Worm (Caenorhabditis elegans): Measurements from ENCODE around the gene snf-10.

snf-10 gene

ce11 chrV:10465478-10465877, 24.9 kb upstream of the snf-10 start (continued):
- TF ChIP-seq pqm-1 (tag; optimal IDR thresholded peaks at IDR 0.05) (no peak), nhr-90 (tag; optimal IDR thresholded peaks at IDR 0.05; ENCODE audit: poor library complexity) (no peak), ama-1 (optimal IDR thresholded peaks at IDR 0.05) (no peak), ztf-11 (tag; optimal IDR thresholded peaks at IDR 0.05) (no peak), ets-5 (GFP tag; IDR thresholded peaks at IDR 0.05) (no peak), mab-9 (GFP tag; IDR thresholded peaks at IDR 0.05) (no peak), C04F5.9 (tag; optimal IDR thresholded peaks at IDR 0.05) (no peak), grh-1 (GFP tag; IDR thresholded peaks at IDR 0.05) (no peak), egl-27 (tag; optimal IDR thresholded peaks at IDR 0.05) (no peak), skn-1 (tag; optimal IDR thresholded peaks at IDR 0.05) (no peak), nhr-47 (tag; optimal IDR thresholded peaks at IDR 0.05) (peak; percentile 73), elt-3 (tag; optimal IDR thresholded peaks at IDR 0.05) (no peak), jun-1 (tag; optimal IDR thresholded peaks at IDR 0.05) (no peak), nhr-12 (tag; optimal IDR thresholded peaks at IDR 0.05) (no peak), vab-15 (tag; optimal IDR thresholded peaks at IDR 0.05) (no peak), lsy-2 (tag; optimal IDR thresholded peaks at IDR 0.05) (peak in 1 of 2 experiments; percentile 38), pag-3 (tag; optimal IDR thresholded peaks at IDR 0.05; ENCODE audit: borderline replicate concordance, insufficient read depth) (no peak), efl-1 (optimal IDR thresholded peaks at IDR 0.05) (no peak), efl-1 (GFP tag; optimal IDR thresholded peaks at IDR 0.05 in 1 of 2) (peak in 1 of 2 experiments; percentile 7), Y116A8C.19 (tag; optimal IDR thresholded peaks at IDR 0.05; ENCODE audit: borderline replicate concordance) (no peak), mdl-1 (tag; optimal IDR thresholded peaks at IDR 0.05) (no peak), unc-98 (GFP tag; IDR thresholded peaks at IDR 0.05) (no peak), fkh-10 (GFP tag; optimal IDR thresholded peaks at IDR 0.05) (no peak), nhr-76 (tag; optimal IDR thresholded peaks at IDR 0.05) (no peak), ceh-63 (GFP tag; optimal IDR thresholded peaks at IDR 0.05) (no peak), sptf-1 (tag; optimal IDR thresholded peaks at IDR 0.05) (no peak), hlh-17 (GFP tag; optimal IDR thresholded peaks at IDR 0.05; ENCODE audit: borderline replicate concordance) (no peak), nhr-20 (tag; optimal IDR thresholded peaks at IDR 0.05) (peak; percentile 51), unc-30 (tag; optimal IDR thresholded peaks at IDR 0.05) (no peak), unc-62 (GFP tag; optimal IDR thresholded peaks at IDR 0.05) (no peak), ceh-8 (GFP tag; optimal IDR thresholded peaks at IDR 0.05) (peak; percentile 90), nhr-84 (tag; optimal IDR thresholded peaks at IDR 0.05) (no peak), swsn-7 (tag; optimal IDR thresholded peaks at IDR 0.05) (peak; percentile 34), sup-37 (GFP tag; optimal IDR thresholded peaks at IDR 0.05) (no peak), C16A3.4 (tag; optimal IDR thresholded peaks at IDR 0.05) (no peak)

ce11 chrV:10464746-10465145, 24.1 kb upstream of the snf-10 start:
- TF ChIP-seq lsy-2 (tag; optimal IDR thresholded peaks at IDR 0.05) (peak in 1 of 2 experiments; percentile 12), lin-13 (GFP tag; optimal IDR thresholded peaks at IDR 0.05) (no peak), fkh-8 (tag; optimal IDR thresholded peaks at IDR 0.05) (peak; percentile 33), lin-14 (GFP tag; optimal IDR thresholded peaks at IDR 0.05) (peak; percentile 41)

- TF ChIP-seq nhr-85 (tag), result peak; percentile 61
- TF ChIP-seq sptf-1 (tag; optimal IDR thresholded peaks at IDR 0.05), result no peak
- no peak for TF ChIP-seq lin-13 (GFP tag; optimal IDR thresholded peaks at IDR 0.05)
- TF ChIP-seq grh-1 (GFP tag; IDR thresholded peaks at IDR 0.05), result no peak
- TF ChIP-seq unc-98 (GFP tag; IDR thresholded peaks at IDR 0.05), result no peak
- TF ChIP-seq dsc-1 (tag; optimal IDR thresholded peaks at IDR 0.05), result peak; percentile 96
- TF ChIP-seq aha-1 (tag; optimal IDR thresholded peaks at IDR 0.05), result no peak
- no peak for TF ChIP-seq tbx-2 (tag; optimal IDR thresholded peaks at IDR 0.05)
- TF ChIP-seq fkh-4 (tag; optimal IDR thresholded peaks at IDR 0.05; ENCODE audit: borderline replicate concordance), result peak; percentile 87
- TF ChIP-seq nhr-28 (tag; optimal IDR thresholded peaks at IDR 0.05), result no peak
- no peak for TF ChIP-seq ceh-90 (tag; optimal IDR thresholded peaks at IDR 0.05)
These were observed 23.5 kb upstream of the snf-10 start for ce11 chrV:10464160-10464559.

All from whole organism, L1 larva.